Fruit fly (Drosophila melanogaster) whole organism, embryonic: Measurements from ENCODE around the gene Bacc.

ENCODE experiments used
- Antp ChIP-seq: fragments of 200-800 bp; sonication (Bioruptor generic); optimal IDR thresholded peaks from 3 replicates; lab custom pipeline; 2016; ENCODE audit warnings: missing biosample characterization, missing genetic modification characterization
- Atf3 ChIP-seq: fragments of 200-800 bp; sonication (Bioruptor generic); optimal IDR thresholded peaks from 3 replicates; lab custom pipeline; 2016; ENCODE audit warnings: missing biosample characterization, missing genetic modification characterization
- BtbVII ChIP-seq: fragments of 200-800 bp; sonication (Bioruptor generic); optimal IDR thresholded peaks from 3 replicates; lab custom pipeline; 2017; ENCODE audit warnings: missing biosample characterization, mild to moderate bottlenecking, missing genetic modification characterization
- C15 ChIP-seq: fragments of 200-800 bp; sonication (Bioruptor generic); IDR thresholded peaks from 3 replicates; pipeline ENCODE4 v1.3.6; 2022; ENCODE audit warnings: missing biosample characterization, missing genetic modification characterization
- CG10959 ChIP-seq: fragments of 200-800 bp; sonication (Bioruptor generic); IDR thresholded peaks from 2 replicates; pipeline ENCODE4 v1.3.6; 2022; ENCODE audit warnings: missing biosample characterization, missing genetic modification characterization
- CG11247 ChIP-seq: fragments of 200-800 bp; sonication (Bioruptor generic); IDR thresholded peaks from 2 replicates; pipeline ENCODE4 v1.3.6; 2022; ENCODE audit warnings: missing biosample characterization, missing genetic modification characterization
- CG12299 ChIP-seq: fragments of 200-800 bp; sonication (Bioruptor generic); optimal IDR thresholded peaks from 2 replicates; lab custom pipeline; 2018; ENCODE audit warnings: missing biosample characterization, mild to moderate bottlenecking, missing genetic modification characterization
- CG13424 ChIP-seq: fragments of 200-800 bp; sonication (Bioruptor generic); optimal IDR thresholded peaks from 2 replicates; lab custom pipeline; 2019; ENCODE audit warnings: missing biosample characterization, mild to moderate bottlenecking, missing genetic modification characterization, moderate library complexity
- CG15073 ChIP-seq: fragments of 200-800 bp; sonication (Bioruptor generic); optimal IDR thresholded peaks from 2 replicates; lab custom pipeline; 2016; ENCODE audit warnings: missing biosample characterization, missing genetic modification characterization
- CG1647 ChIP-seq: fragments of 200-800 bp; sonication (Bioruptor generic); optimal IDR thresholded peaks from 3 replicates; lab custom pipeline; 2016; ENCODE audit warnings: missing biosample characterization, missing genetic modification characterization
- CG18262 ChIP-seq: fragments of 200-800 bp; optimal IDR thresholded peaks from 3 replicates; lab custom pipeline; 2019; ENCODE audit warnings: missing biosample characterization, mild to moderate bottlenecking, missing genetic modification characterization, moderate library complexity
- CG32767 ChIP-seq: fragments of 200-800 bp; sonication (Bioruptor generic); IDR thresholded peaks from 2 replicates; pipeline ENCODE4 v1.3.6; 2022; ENCODE audit warnings: missing biosample characterization, missing genetic modification characterization
- CG33213 ChIP-seq: fragments of 200-800 bp; sonication (Bioruptor generic); optimal IDR thresholded peaks from 3 replicates; lab custom pipeline; 2016; ENCODE audit warnings: missing biosample characterization, missing genetic modification characterization
- CG3838 ChIP-seq: fragments of 200-800 bp; sonication (Bioruptor generic); optimal IDR thresholded peaks from 3 replicates; lab custom pipeline; 2016; ENCODE audit warnings: missing biosample characterization, missing genetic modification characterization
- CG4424 ChIP-seq: fragments of 200-800 bp; sonication (Bioruptor generic); optimal IDR thresholded peaks from 3 replicates; lab custom pipeline; 2016; ENCODE audit warnings: missing biosample characterization, missing genetic modification characterization
- CG4820 ChIP-seq: fragments of 200-800 bp; sonication (Bioruptor generic); optimal IDR thresholded peaks from 3 replicates; lab custom pipeline; 2016; ENCODE audit warnings: missing biosample characterization, missing genetic modification characterization
- CG6254 ChIP-seq: fragments of 200-800 bp; sonication (Bioruptor generic); optimal IDR thresholded peaks from 3 replicates; lab custom pipeline; 2017; ENCODE audit warnings: mild to moderate bottlenecking, missing biosample characterization, missing genetic modification reagents, missing genetic modification characterization
- CG7271 ChIP-seq: fragments of 200-800 bp; sonication (Bioruptor generic); optimal IDR thresholded peaks from 2 replicates; lab custom pipeline; 2018; ENCODE audit warnings: missing biosample characterization, mild to moderate bottlenecking, missing genetic modification characterization, moderate library complexity
- CG7786 ChIP-seq: fragments of 200-800 bp; sonication (Bioruptor generic); optimal IDR thresholded peaks from 2 replicates; lab custom pipeline; 2016; ENCODE audit warnings: missing biosample characterization, missing genetic modification characterization
- Chrac-16 ChIP-seq: fragments of 200-800 bp; sonication (Bioruptor generic); optimal IDR thresholded peaks from 3 replicates; lab custom pipeline; 2016; ENCODE audit warnings: missing biosample characterization, missing genetic modification characterization
- D19A ChIP-seq: fragments of 200-800 bp; optimal IDR thresholded peaks from 3 replicates; lab custom pipeline; 2019; ENCODE audit warnings: missing biosample characterization, mild to moderate bottlenecking, missing genetic modification characterization, moderate library complexity
- Dbx ChIP-seq: fragments of 200-800 bp; sonication (Bioruptor generic); IDR thresholded peaks from 3 replicates; pipeline ENCODE4 v1.3.6; 2022; ENCODE audit warnings: missing biosample characterization, missing genetic modification characterization
- Hr3 ChIP-seq: fragments of 200-800 bp; sonication (Bioruptor generic); optimal IDR thresholded peaks from 3 replicates; lab custom pipeline; 2016; ENCODE audit warnings: missing biosample characterization, missing genetic modification characterization
- MESR4 ChIP-seq: fragments of 200-800 bp; sonication (Bioruptor generic); optimal IDR thresholded peaks from 2 replicates; lab custom pipeline; 2018; ENCODE audit warnings: missing biosample characterization, mild to moderate bottlenecking, missing genetic modification characterization, moderate library complexity
- Mrtf ChIP-seq: fragments of 200-800 bp; sonication (Bioruptor generic); IDR thresholded peaks from 3 replicates; pipeline ENCODE4 v1.3.6; 2022; ENCODE audit warnings: missing biosample characterization, missing genetic modification characterization
- NfI ChIP-seq: fragments of 200-800 bp; sonication (Bioruptor generic); optimal IDR thresholded peaks from 3 replicates; lab custom pipeline; 2018; ENCODE audit warnings: missing biosample characterization, mild to moderate bottlenecking, missing genetic modification characterization, moderate library complexity
- Oaz ChIP-seq: fragments of 200-800 bp; sonication (Bioruptor generic); IDR thresholded peaks from 2 replicates; pipeline ENCODE4 v1.3.6; 2022; ENCODE audit warnings: missing biosample characterization, missing genetic modification characterization
- Stat92E ChIP-seq, 3 experiments: fragments of >200 bp in 2 of 3; fragments of 200-800 bp in 1 of 3; sonication (Bioruptor generic) in 1 of 3; optimal IDR thresholded peaks; 2 replicates each; lab custom pipeline; 2017 to 2019; ENCODE audit warnings: missing biosample characterization in 3 of 3, missing genetic modification characterization in 3 of 3, mild to moderate bottlenecking in 1 of 3, moderate library complexity in 1 of 3
- Tbp ChIP-seq: fragments of >200 bp; optimal IDR thresholded peaks from 2 replicates; lab custom pipeline; 2018; ENCODE audit warnings: missing biosample characterization, missing genetic modification characterization
- abd-A ChIP-seq: fragments of 200-800 bp; sonication (Bioruptor generic); optimal IDR thresholded peaks from 3 replicates; lab custom pipeline; 2019; ENCODE audit warnings: missing biosample characterization, mild to moderate bottlenecking, missing genetic modification characterization, moderate library complexity
- az2 ChIP-seq: fragments of 200-800 bp; sonication (Bioruptor generic); optimal IDR thresholded peaks from 3 replicates; lab custom pipeline; 2016; ENCODE audit warnings: missing biosample characterization, missing genetic modification characterization
- bab2 ChIP-seq: fragments of 200-800 bp; sonication (Bioruptor generic); optimal IDR thresholded peaks from 2 replicates; lab custom pipeline; 2016; ENCODE audit warnings: missing biosample characterization, missing genetic modification characterization
- cwo ChIP-seq: fragments of 200-800 bp; sonication (Bioruptor generic); optimal IDR thresholded peaks from 3 replicates; lab custom pipeline; 2017; ENCODE audit warnings: missing biosample characterization, missing genetic modification characterization, mild to moderate bottlenecking, moderate library complexity, missing genetic modification reagents
- dpn ChIP-seq, 2 experiments: fragments of 200-800 bp; sonication (Bioruptor generic); optimal IDR thresholded peaks; 3 replicates each; lab custom pipeline; 2016; ENCODE audit warnings: missing biosample characterization in 2 of 2, missing genetic modification characterization in 2 of 2
- gfzf ChIP-seq: fragments of 200-800 bp; sonication (Bioruptor generic); optimal IDR thresholded peaks from 2 replicates; lab custom pipeline; 2016; ENCODE audit warnings: missing biosample characterization, mild to moderate bottlenecking, missing genetic modification characterization, moderate library complexity
- insv ChIP-seq, 2 experiments: fragments of 200-800 bp; sonication (Bioruptor generic); optimal IDR thresholded peaks; 3 replicates each; lab custom pipeline; 2016 to 2018; ENCODE audit warnings: missing biosample characterization in 2 of 2, missing genetic modification characterization in 2 of 2
- kni ChIP-seq: fragments of 200-800 bp; sonication (Bioruptor generic); optimal IDR thresholded peaks from 3 replicates; lab custom pipeline; 2017; ENCODE audit warnings: mild to moderate bottlenecking, missing biosample characterization, missing genetic modification reagents, missing genetic modification characterization
- knrl ChIP-seq: fragments of 200-800 bp; sonication (Bioruptor generic); IDR thresholded peaks from 3 replicates; pipeline ENCODE4 v1.3.6; 2022; ENCODE audit warnings: missing biosample characterization, missing genetic modification characterization; ENCODE audit not compliant: partially characterized antibody
- maf-S ChIP-seq: fragments of 200-800 bp; sonication (Bioruptor generic); optimal IDR thresholded peaks from 2 replicates; lab custom pipeline; 2016; ENCODE audit warnings: missing biosample characterization, missing genetic modification characterization
- mld ChIP-seq: fragments of 200-800 bp; sonication (Bioruptor generic); IDR thresholded peaks from 3 replicates; pipeline ENCODE4 v1.3.6; 2022; ENCODE audit warnings: missing biosample characterization, missing genetic modification characterization; ENCODE audit not compliant: partially characterized antibody
- nerfin-1 ChIP-seq: fragments of 200-800 bp; sonication (Bioruptor generic); optimal IDR thresholded peaks from 3 replicates; lab custom pipeline; 2019; ENCODE audit warnings: missing biosample characterization, mild to moderate bottlenecking, missing genetic modification characterization, moderate library complexity
- nom ChIP-seq: fragments of 200-800 bp; sonication (Bioruptor generic); optimal IDR thresholded peaks from 2 replicates; lab custom pipeline; 2017; ENCODE audit warnings: missing biosample characterization, missing genetic modification characterization, mild to moderate bottlenecking, moderate library complexity, missing genetic modification reagents
- pan ChIP-seq, 4 experiments: fragments of >200 bp in 3 of 4; fragments of 200-800 bp in 1 of 4; sonication (Bioruptor generic) in 1 of 4; optimal IDR thresholded peaks in 3 of 4; IDR thresholded peaks in 1 of 4; 2 replicates each; pipeline versions ENCODE4 v1.3.6 to Lab custom; 2017 to 2022; ENCODE audit warnings: missing biosample characterization in 2 of 4, missing genetic modification characterization in 2 of 4, mixed read lengths in 1 of 4
- pnt ChIP-seq: fragments of 200-800 bp; sonication (Bioruptor generic); optimal IDR thresholded peaks from 3 replicates; lab custom pipeline; 2016; ENCODE audit warnings: missing biosample characterization, missing genetic modification characterization
- pzg ChIP-seq: fragments of 200-800 bp; sonication (Bioruptor generic); optimal IDR thresholded peaks from 3 replicates; lab custom pipeline; 2018; ENCODE audit warnings: missing biosample characterization, mild to moderate bottlenecking, missing genetic modification characterization, moderate library complexity
- ro ChIP-seq: fragments of 200-800 bp; sonication (Bioruptor generic); IDR thresholded peaks from 2 replicates; pipeline ENCODE4 v1.3.6; 2022; ENCODE audit warnings: missing biosample characterization, missing genetic modification characterization
- schlank ChIP-seq: fragments of 200-800 bp; sonication (Bioruptor generic); optimal IDR thresholded peaks from 2 replicates; lab custom pipeline; 2018; ENCODE audit warnings: missing biosample characterization, mild to moderate bottlenecking, missing genetic modification characterization
- sr ChIP-seq: fragments of 200-800 bp; sonication (Bioruptor generic); IDR thresholded peaks from 3 replicates; pipeline ENCODE4 v1.3.6; 2022; ENCODE audit warnings: missing biosample characterization, missing genetic modification characterization

Bacc gene

DNA sequence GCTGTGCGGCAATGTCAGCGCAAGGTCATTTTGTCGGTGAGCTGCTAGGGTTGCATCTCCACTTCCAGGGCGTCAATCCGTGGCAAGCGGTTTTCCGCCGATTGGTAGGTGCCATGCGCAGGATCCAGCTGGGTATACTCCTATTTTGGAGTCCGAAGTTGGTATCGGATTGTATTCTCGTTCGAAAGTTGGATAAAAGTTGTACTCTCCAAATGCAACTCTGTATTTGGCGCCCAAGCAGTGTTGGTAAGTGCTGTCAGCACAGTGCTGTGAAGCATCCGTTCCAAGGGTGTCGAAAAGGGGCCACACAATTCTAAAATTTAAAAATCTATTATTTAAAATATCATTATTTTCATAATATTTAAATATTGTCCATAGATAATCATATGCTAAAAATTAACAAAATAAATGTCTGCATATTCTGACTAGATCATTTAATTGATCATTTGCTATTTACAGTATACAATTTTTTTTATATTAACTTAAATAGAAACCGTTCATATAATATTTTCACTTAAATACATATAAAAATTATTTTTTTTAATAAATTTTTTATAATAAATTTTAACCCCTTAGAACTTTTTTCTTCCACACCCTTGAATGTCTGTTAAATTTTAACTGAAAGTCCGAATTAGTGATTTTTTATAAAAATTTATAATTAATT lies 3.6 kb upstream of the Bacc start (continued):
- peak; percentile 64; the same call in 1 of the 2 replicates for TF ChIP-seq Oaz (GFP tag; lab: Robert Waterston, UW)
- peak; percentile 81 for TF ChIP-seq nom (GFP tag; lab: Kevin White, UChicago)
- TF ChIP-seq Chrac-16 (GFP tag; lab: Kevin White, UChicago): peak; percentile 90
- TF ChIP-seq CG32767: peak; percentile 77
- peak; percentile 81 for TF ChIP-seq BtbVII
- no peak for TF ChIP-seq CG7271 (tag; lab: Kevin White, UChicago)
- TF ChIP-seq pan (optimal IDR thresholded peaks at IDR 0.05; lab: Kevin White, UChicago): no peak
- TF ChIP-seq pan (GFP tag; optimal IDR thresholded peaks at IDR 0.05 in 1 of 2, IDR thresholded peaks at IDR 0.05 in 1 of 2): peak in 1 of 2 experiments; percentile 88
- peak; percentile 77 for TF ChIP-seq CG4820
- TF ChIP-seq D19A: peak; percentile 83
- peak; percentile 85 for TF ChIP-seq Mrtf (GFP tag; lab: Robert Waterston, UW)
- peak; percentile 92 for TF ChIP-seq NfI (GFP tag; lab: Kevin White, UChicago)
- peak; percentile 66 for TF ChIP-seq pnt (GFP tag; lab: Kevin White, UChicago)
- peak in 1 of 2 experiments; percentile 67 for TF ChIP-seq insv (GFP tag; optimal IDR thresholded peaks at IDR 0.05; lab: Kevin White, UChicago)
- TF ChIP-seq Stat92E (GFP tag; optimal IDR thresholded peaks at IDR 0.05; lab: Kevin White, UChicago): no peak
- peak; percentile 91 for TF ChIP-seq CG13424
- TF ChIP-seq abd-A (tag; lab: Kevin White, UChicago): no peak
- no peak for TF ChIP-seq CG15073
- no peak for TF ChIP-seq Tbp (GFP tag; lab: Kevin White, UChicago)
- peak; percentile 55 for TF ChIP-seq kni (GFP tag; lab: Kevin White, UChicago)
- peak; percentile 94 for TF ChIP-seq CG18262
- TF ChIP-seq CG1647: peak; percentile 74
- peak; percentile 49; the same call in 1 of the 2 replicates for TF ChIP-seq ro (GFP tag; lab: Robert Waterston, UW)
- peak; percentile 94 for TF ChIP-seq Dbx (GFP tag; lab: Robert Waterston, UW)
- TF ChIP-seq knrl (GFP tag; lab: Robert Waterston, UW): peak; percentile 39; the same call in 2 of the 3 replicates
- TF ChIP-seq pzg (GFP tag; lab: Kevin White, UChicago): peak; percentile 93
- TF ChIP-seq dpn (GFP tag; optimal IDR thresholded peaks at IDR 0.05; lab: Kevin White, UChicago): peak; percentile 86 to 89
- TF ChIP-seq CG10959 (GFP tag; lab: Robert Waterston, UW): peak; percentile 63
- peak; percentile 61 for TF ChIP-seq schlank (tag; lab: Kevin White, UChicago)
- peak; percentile 90 for TF ChIP-seq Hr3
- TF ChIP-seq MESR4 (GFP tag; lab: Kevin White, UChicago): peak; percentile 90
- TF ChIP-seq CG4424 (GFP tag; lab: Kevin White, UChicago): peak; percentile 89
- peak; percentile 67 for TF ChIP-seq bab2 (GFP tag; lab: Kevin White, UChicago)
- TF ChIP-seq CG7786: peak; percentile 83
- peak; percentile 79 for TF ChIP-seq cwo
- TF ChIP-seq nerfin-1 (tag; lab: Kevin White, UChicago): peak; percentile 60
- TF ChIP-seq CG12299 (tag; lab: Kevin White, UChicago): peak; percentile 49
- TF ChIP-seq az2 (GFP tag; lab: Kevin White, UChicago): peak; percentile 86
- peak; percentile 56 for TF ChIP-seq Atf3 (GFP tag; lab: Kevin White, UChicago)
- peak; percentile 33 for TF ChIP-seq gfzf (GFP tag; lab: Kevin White, UChicago)
- TF ChIP-seq C15 (GFP tag; lab: Robert Waterston, UW): peak; percentile 56; the same call in 1 of the 3 replicates
- peak; percentile 85 for TF ChIP-seq CG33213 (GFP tag; lab: Kevin White, UChicago)
- no peak for TF ChIP-seq mld (GFP tag; lab: Robert Waterston, UW)
- TF ChIP-seq maf-S: peak; percentile 85
- no peak for TF ChIP-seq sr (GFP tag; lab: Robert Waterston, UW)
- peak; percentile 87 for TF ChIP-seq Antp (GFP tag; lab: Kevin White, UChicago)
- peak; percentile 90 for TF ChIP-seq CG11247 (GFP tag; lab: Robert Waterston, UW)
- TF ChIP-seq CG6254 (GFP tag; lab: Kevin White, UChicago): no peak
- TF ChIP-seq CG3838 (GFP tag; lab: Kevin White, UChicago): no peak
